Worm (Caenorhabditis elegans) whole organism, L4 larva: Measurements from ENCODE around the gene E02H1.1.

Source experiments
- F37D6.2 ChIP-seq: sonication (generic microtip); optimal IDR thresholded peaks from 2 replicates; lab custom pipeline; 2016; ENCODE audit warnings: mild to moderate bottlenecking, missing genetic modification characterization, missing compliant biosample characterization
- Y105C5A.15 ChIP-seq: fragments of 200-800 bp; sonication (Bioruptor generic); IDR thresholded peaks from 2 replicates; pipeline ENCODE4 v1.3.6; 2022; ENCODE audit warnings: missing genetic modification characterization, missing compliant biosample characterization
- ceh-32 ChIP-seq: sonication (generic microtip); optimal IDR thresholded peaks from 2 replicates; lab custom pipeline; 2016; ENCODE audit warnings: mild to moderate bottlenecking, missing genetic modification characterization, missing compliant biosample characterization; ENCODE audit not compliant: poor library complexity
- daf-16 ChIP-seq, 3 experiments: sonication (generic microtip); optimal IDR thresholded peaks; 2 replicates each; lab custom pipeline; 2016 to 2017; ENCODE audit warnings: missing genetic modification characterization in 3 of 3, missing genetic modification reagents in 3 of 3, mild to moderate bottlenecking in 2 of 3, missing compliant biosample characterization in 2 of 3, missing biosample characterization in 1 of 3, moderate library complexity in 1 of 3
- daf-19 ChIP-seq: fragments of 200-800 bp; sonication (Bioruptor generic); conservative IDR thresholded peaks from 2 replicates; pipeline ENCODE4 v1.3.6; 2022; ENCODE audit warnings: missing genetic modification characterization, missing compliant biosample characterization
- daf-8 ChIP-seq: fragments of 200-800 bp; sonication (Bioruptor generic); IDR thresholded peaks from 2 replicates; pipeline ENCODE4 v1.3.6; 2022; ENCODE audit warnings: missing genetic modification characterization, missing compliant biosample characterization
- dmd-6 ChIP-seq: fragments of 200-800 bp; sonication (Bioruptor generic); IDR thresholded peaks from 2 replicates; pipeline ENCODE4 v1.3.6; 2022; ENCODE audit warnings: missing genetic modification reagents, missing genetic modification characterization, missing compliant biosample characterization
- dpl-1 ChIP-seq: fragments of 150-350 bp; optimal IDR thresholded peaks from 2 replicates; lab custom pipeline; 2014; ENCODE audit warnings: missing biosample characterization, missing genetic modification reagents, missing genetic modification characterization
- duxl-1 ChIP-seq: sonication (generic microtip); optimal IDR thresholded peaks from 2 replicates; lab custom pipeline; 2016; ENCODE audit warnings: mild to moderate bottlenecking, missing genetic modification characterization, moderate library complexity, missing compliant biosample characterization; ENCODE audit not compliant: poor library complexity
- dve-1 ChIP-seq: sonication (generic microtip); optimal IDR thresholded peaks from 2 replicates; lab custom pipeline; 2017; ENCODE audit warnings: antibody characterized with exemption, mild to moderate bottlenecking, missing genetic modification characterization, missing compliant biosample characterization; ENCODE audit not compliant: insufficient read depth
- fkh-10 ChIP-seq: fragments of 150-350 bp; optimal IDR thresholded peaks from 2 replicates; lab custom pipeline; 2014; ENCODE audit warnings: missing biosample characterization, missing genetic modification reagents, missing genetic modification characterization
- gei-8 ChIP-seq: fragments of 200-800 bp; sonication (Bioruptor generic); optimal IDR thresholded peaks from 2 replicates; lab custom pipeline; 2018; ENCODE audit warnings: mild to moderate bottlenecking, missing genetic modification characterization, missing compliant biosample characterization
- hlh-30 ChIP-seq: sonication (generic microtip); optimal IDR thresholded peaks from 2 replicates; lab custom pipeline; 2017; ENCODE audit warnings: antibody characterized with exemption, mild to moderate bottlenecking, missing genetic modification characterization, missing compliant biosample characterization; ENCODE audit not compliant: insufficient read depth
- lin-1 ChIP-seq: fragments of 200-800 bp; sonication (Bioruptor generic); IDR thresholded peaks from 2 replicates; pipeline ENCODE4 v1.3.6; 2022; ENCODE audit warnings: missing genetic modification reagents, missing genetic modification characterization, missing compliant biosample characterization
- lin-38 ChIP-seq: fragments of 200-800 bp; sonication (Bioruptor generic); IDR thresholded peaks from 2 replicates; pipeline ENCODE4 v1.3.6; 2022; ENCODE audit warnings: missing genetic modification reagents, missing genetic modification characterization, missing compliant biosample characterization
- mdl-1 ChIP-seq, 2 experiments: fragments of 150-350 bp in 1 of 2; sonication (generic microtip) in 1 of 2; optimal IDR thresholded peaks; 2 replicates each; lab custom pipeline; 2014 to 2017; ENCODE audit warnings: missing biosample characterization in 2 of 2, missing genetic modification characterization in 2 of 2
- mdt-29 ChIP-seq: fragments of 200-800 bp; sonication (Bioruptor generic); IDR thresholded peaks from 2 replicates; pipeline ENCODE4 v1.3.6; 2022; ENCODE audit warnings: missing genetic modification reagents, missing genetic modification characterization, missing compliant biosample characterization
- mes-2 ChIP-seq: sonication (generic microtip); optimal IDR thresholded peaks from 2 replicates; lab custom pipeline; 2016; ENCODE audit warnings: missing genotype, mild to moderate bottlenecking, missing genetic modification characterization, missing compliant biosample characterization; ENCODE audit not compliant: poor library complexity, severe bottlenecking
- mxl-3 ChIP-seq: fragments of 200-800 bp; sonication (Bioruptor generic); optimal IDR thresholded peaks from 2 replicates; lab custom pipeline; 2018; ENCODE audit warnings: mild to moderate bottlenecking, missing genetic modification characterization, missing compliant biosample characterization
- nhr-10 ChIP-seq: fragments of 150-350 bp; optimal IDR thresholded peaks from 2 replicates; lab custom pipeline; 2014; ENCODE audit warnings: missing biosample characterization, missing genetic modification characterization
- nhr-111 ChIP-seq: fragments of 200-800 bp; sonication (Bioruptor generic); optimal IDR thresholded peaks from 2 replicates; lab custom pipeline; 2018; ENCODE audit warnings: mild to moderate bottlenecking, missing genetic modification characterization, missing compliant biosample characterization
- nhr-25 ChIP-seq: sonication (generic microtip); optimal IDR thresholded peaks from 2 replicates; lab custom pipeline; 2017; ENCODE audit warnings: missing genetic modification characterization, mild to moderate bottlenecking, missing compliant biosample characterization, antibody characterized with exemption, moderate library complexity, borderline replicate concordance; ENCODE audit not compliant: insufficient read depth
- nhr-28 ChIP-seq: fragments of 150-350 bp; optimal IDR thresholded peaks from 2 replicates; lab custom pipeline; 2014; ENCODE audit warnings: missing biosample characterization, missing genetic modification characterization
- pha-4 ChIP-seq, 2 experiments: fragments of 150-350 bp in 1 of 2; fragments of 200-800 bp in 1 of 2; sonication (Bioruptor generic) in 1 of 2; IDR thresholded peaks in 1 of 2; optimal IDR thresholded peaks in 1 of 2; 2 replicates each; pipeline versions ENCODE4 v1.3.6 to Lab custom; 2014 to 2022; ENCODE audit warnings: missing genetic modification characterization in 2 of 2, missing genetic modification reagents in 2 of 2, missing biosample characterization in 1 of 2, missing compliant biosample characterization in 1 of 2
- php-3 ChIP-seq: fragments of 200-800 bp; sonication (Bioruptor generic); IDR thresholded peaks from 2 replicates; pipeline ENCODE4 v1.3.6; 2022; ENCODE audit warnings: missing genetic modification reagents, missing genetic modification characterization, missing compliant biosample characterization
- pqm-1 ChIP-seq: sonication (generic microtip); optimal IDR thresholded peaks from 2 replicates; lab custom pipeline; 2017; ENCODE audit warnings: missing biosample characterization, missing genetic modification characterization
- saeg-2 ChIP-seq: fragments of 200-800 bp; sonication (Bioruptor generic); IDR thresholded peaks from 2 replicates; pipeline ENCODE4 v1.3.6; 2022; ENCODE audit warnings: missing genetic modification reagents, missing genetic modification characterization, missing compliant biosample characterization
- set-16 ChIP-seq: fragments of 200-800 bp; sonication (Bioruptor generic); IDR thresholded peaks from 2 replicates; pipeline ENCODE4 v1.3.6; 2022; ENCODE audit warnings: missing genetic modification reagents, missing genetic modification characterization, missing compliant biosample characterization
- tag-97 ChIP-seq: fragments of 200-800 bp; sonication (Bioruptor generic); IDR thresholded peaks from 2 replicates; pipeline ENCODE4 v1.3.6; 2022; ENCODE audit warnings: missing genetic modification characterization, missing compliant biosample characterization
- tra-1 ChIP-seq: fragments of 200-800 bp; sonication (Bioruptor generic); IDR thresholded peaks from 2 replicates; pipeline ENCODE4 v1.3.6; 2022; ENCODE audit warnings: missing genetic modification reagents, missing genetic modification characterization, missing compliant biosample characterization
- unc-62 ChIP-seq, 3 experiments: fragments of 150-350 bp in 1 of 3; sonication (generic microtip); optimal IDR thresholded peaks in 2 of 3; peaks in 1 of 3; 1 replicate in 1 of 3; 2 replicates in 2 of 3; lab custom pipeline; 2014 to 2017; ENCODE audit warnings: missing biosample characterization in 3 of 3, missing genetic modification characterization in 3 of 3, missing genetic modification reagents in 3 of 3, missing genotype in 1 of 3
- zag-1 ChIP-seq: fragments of 150-350 bp; optimal IDR thresholded peaks from 2 replicates; lab custom pipeline; 2014; ENCODE audit warnings: missing biosample characterization, missing genetic modification characterization
- zfp-3 ChIP-seq: fragments of 200-800 bp; sonication (Bioruptor generic); conservative IDR thresholded peaks from 2 replicates; pipeline ENCODE4 v1.3.6; 2022; ENCODE audit warnings: missing genetic modification reagents, missing genetic modification characterization, missing compliant biosample characterization
- zip-11 ChIP-seq: fragments of 200-800 bp; sonication (Bioruptor generic); IDR thresholded peaks from 2 replicates; pipeline ENCODE4 v1.3.6; 2022; ENCODE audit warnings: missing genetic modification characterization, missing compliant biosample characterization
- ztf-11 ChIP-seq: fragments of 150-350 bp; optimal IDR thresholded peaks from 2 replicates; lab custom pipeline; 2014; ENCODE audit warnings: missing biosample characterization, missing genetic modification characterization

The E02H1.1 gene

ce11 chrII:9601069-9601468 is 10.1 kb upstream of the E02H1.1 start (continued):
- TF ChIP-seq Y105C5A.15 (GFP tag; lab: Robert Waterston, UW) (no peak), ceh-32 (tag; lab: Kevin White, UChicago) (no peak), hlh-30 (peak; percentile 91), dpl-1 (peak; percentile 8), unc-62 (GFP tag; optimal IDR thresholded peaks at IDR 0.05 in 1 of 2; lab: Kevin White, UChicago) (peak in 1 of 2 experiments; percentile 100), unc-62 (tag; optimal IDR thresholded peaks at IDR 0.05; lab: Kevin White, UChicago) (no peak), lin-38 (GFP tag; lab: Robert Waterston, UW) (peak; percentile 20; the same call in 1 of the 2 replicates), fkh-10 (GFP tag; lab: Kevin White, UChicago) (no peak), lin-1 (GFP tag; lab: Robert Waterston, UW) (peak; percentile 56), mes-2 (tag; lab: Kevin White, UChicago) (peak; percentile 0), ztf-11 (tag; lab: Kevin White, UChicago) (no peak)

- peak; percentile 48 for TF ChIP-seq pqm-1 (tag; lab: Kevin White, UChicago)
- TF ChIP-seq dmd-6: peak; percentile 25
- no peak for TF ChIP-seq set-16
- TF ChIP-seq zag-1 (tag; lab: Kevin White, UChicago): no peak
- peak; percentile 53 for TF ChIP-seq dve-1 (tag; lab: Kevin White, UChicago)
- no peak for TF ChIP-seq nhr-10
- no peak for TF ChIP-seq nhr-25 (tag; lab: Kevin White, UChicago)
- peak; percentile 13; the same call in 1 of the 2 replicates for TF ChIP-seq php-3
- no peak for TF ChIP-seq F37D6.2
- TF ChIP-seq nhr-111: no peak
- 0 out of 2 replicates have a peak, but pooled peaks have one; percentile 19 for TF ChIP-seq saeg-2
- no peak for TF ChIP-seq tag-97 (GFP tag; lab: Robert Waterston, UW)
- peak in 1 of 2 experiments; percentile 42 for TF ChIP-seq mdl-1 (tag; optimal IDR thresholded peaks at IDR 0.05; lab: Kevin White, UChicago)
- TF ChIP-seq nhr-28: peak; percentile 37
- no peak for TF ChIP-seq daf-8 (GFP tag; lab: Robert Waterston, UW)
- 0 out of 2 replicates have a peak, but pooled peaks have one; percentile 1 for TF ChIP-seq zfp-3 (GFP tag; lab: Robert Waterston, UW)
- TF ChIP-seq daf-19 (GFP tag; lab: Robert Waterston, UW): no peak
- TF ChIP-seq unc-62 (GFP tag; optimal IDR thresholded peaks at IDR 0.05 in 1 of 2; lab: Kevin White, UChicago): no peak
- TF ChIP-seq unc-62 (tag; optimal IDR thresholded peaks at IDR 0.05; lab: Kevin White, UChicago): no peak
- no peak for TF ChIP-seq ceh-32 (tag; lab: Kevin White, UChicago)
- peak; percentile 26 for TF ChIP-seq hlh-30
- TF ChIP-seq pha-4 (GFP tag; IDR thresholded peaks at IDR 0.05; lab: Robert Waterston, UW): no peak
- no peak for TF ChIP-seq pha-4 (tag; optimal IDR thresholded peaks at IDR 0.05; lab: Kevin White, UChicago)
- no peak for TF ChIP-seq zip-11
- TF ChIP-seq mxl-3: peak; percentile 23
- no peak for TF ChIP-seq gei-8 (GFP tag; lab: Kevin White, UChicago)
- no peak for TF ChIP-seq mdt-29 (GFP tag; lab: Robert Waterston, UW)
- TF ChIP-seq duxl-1 (tag; lab: Kevin White, UChicago): no peak
- TF ChIP-seq tra-1 (GFP tag; lab: Robert Waterston, UW): no peak
- TF ChIP-seq daf-16 (GFP tag; optimal IDR thresholded peaks at IDR 0.05; lab: Kevin White, UChicago): no peak
- peak; percentile 70 for TF ChIP-seq daf-16 (tag; optimal IDR thresholded peaks at IDR 0.05; lab: Kevin White, UChicago)
Observed at ce11 chrII:9600022-9600722, 9.2 kb upstream of the E02H1.1 start.
